Worm (Caenorhabditis elegans): ENCODE data around the gene F42A6.2.

DNA sequence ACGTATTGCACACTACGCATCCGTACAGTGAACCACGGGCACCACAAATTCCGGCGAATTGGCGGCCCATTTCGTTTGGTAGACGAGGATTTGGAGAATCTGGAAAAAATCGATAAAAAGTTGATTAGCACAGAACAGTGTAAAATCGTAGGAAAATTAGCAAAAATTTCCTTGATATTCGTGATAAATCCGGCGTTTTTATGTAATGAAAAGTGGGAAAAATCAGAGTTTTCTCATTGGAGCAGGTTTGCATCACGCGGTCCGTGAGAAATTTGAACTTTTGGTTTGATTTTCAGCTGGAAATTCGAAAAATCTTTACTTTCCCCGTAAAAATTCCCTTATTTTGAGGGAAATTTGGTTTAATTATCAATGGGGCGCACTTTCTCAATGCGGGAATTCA lies 42.8 kb downstream of the F42A6.2 start, which contains the start of gene B0546.4:
- no peak for TF ChIP-seq him-1 (tag; optimal IDR thresholded peaks at IDR 0.05)
- TF ChIP-seq W03F9.2 (tag; optimal IDR thresholded peaks at IDR 0.05): no peak
- no peak for TF ChIP-seq dao-5 (tag; optimal IDR thresholded peaks at IDR 0.05)

Measured in whole organism, L4/young adult.